Worm (Caenorhabditis elegans): ENCODE results near the gene T07F10.3.
"Not testable (repeated sequence)": the region's sequence is repeated elsewhere in the genome, so short reads cannot be mapped to it uniquely, and the experiment has no call there.

Gene T07F10.3

ce11 chrV:12870740-12871139, 895 bp upstream of the T07F10.3 start:
- TF ChIP-seq ref-1 (GFP tag; conservative IDR thresholded peaks at IDR 0.05) (no peak), ztf-29 (GFP tag; IDR thresholded peaks at IDR 0.05) (no peak), T22C8.4 (GFP tag; IDR thresholded peaks at IDR 0.05) (no peak), ztf-23 (GFP tag; IDR thresholded peaks at IDR 0.05) (no peak), med-1 (GFP tag; optimal IDR thresholded peaks at IDR 0.05; ENCODE audit: insufficient read depth) (no peak), cog-1 (tag; optimal IDR thresholded peaks at IDR 0.05) (no peak), flt-1 (GFP tag; IDR thresholded peaks at IDR 0.05) (no peak), klf-2 (GFP tag; conservative IDR thresholded peaks at IDR 0.05) (no peak), tab-1 (GFP tag; IDR thresholded peaks at IDR 0.05) (no peak)

ce11 chrV:12867997-12868396, 1.8 kb downstream of the T07F10.3 start, which contains the start of gene nspg-1:
Gene nspg-1, minus strand, starts transcription at chrV:12868097.
- no peak for TF ChIP-seq ztf-23 (GFP tag; IDR thresholded peaks at IDR 0.05)
- no peak for TF ChIP-seq med-1 (GFP tag; optimal IDR thresholded peaks at IDR 0.05; ENCODE audit: insufficient read depth)
- TF ChIP-seq cog-1 (tag; optimal IDR thresholded peaks at IDR 0.05), result no peak
- no peak for TF ChIP-seq klf-2 (GFP tag; conservative IDR thresholded peaks at IDR 0.05)
- no peak for TF ChIP-seq flt-1 (GFP tag; IDR thresholded peaks at IDR 0.05)
- TF ChIP-seq T22C8.4 (GFP tag; IDR thresholded peaks at IDR 0.05), result no peak
- TF ChIP-seq tab-1 (GFP tag; IDR thresholded peaks at IDR 0.05), result no peak
- TF ChIP-seq ztf-29 (GFP tag; IDR thresholded peaks at IDR 0.05), result no peak
- TF ChIP-seq ref-1 (GFP tag; conservative IDR thresholded peaks at IDR 0.05), result no peak

- TF ChIP-seq ztf-29, T22C8.4, tab-1 (GFP tag; IDR thresholded peaks at IDR 0.05): not testable (repeated sequence)
Observed at ce11 chrV:12865615-12866014, 4.2 kb downstream of the T07F10.3 start, which contains the start of gene T07F10.5. Gene T07F10.5, plus strand, starts transcription at chrV:12865915.

ce11 chrV:12859144-12859543, 10.7 kb downstream of the T07F10.3 start, which contains the start of gene anp-1:
Gene anp-1, plus strand, starts transcription at chrV:12859444.
- TF ChIP-seq ztf-29 (GFP tag; IDR thresholded peaks at IDR 0.05) (no peak), flt-1 (GFP tag; IDR thresholded peaks at IDR 0.05) (no peak), med-1 (GFP tag; optimal IDR thresholded peaks at IDR 0.05; ENCODE audit: insufficient read depth) (no peak), klf-2 (GFP tag; conservative IDR thresholded peaks at IDR 0.05) (no peak), T22C8.4 (GFP tag; IDR thresholded peaks at IDR 0.05) (no peak)

ce11 chrV:12854766-12855165, 15.1 kb downstream of the T07F10.3 start, which contains the start of gene C44H9.7:
Gene C44H9.7, minus strand, starts transcription at chrV:12854866.
- TF ChIP-seq klf-2 (GFP tag; conservative IDR thresholded peaks at IDR 0.05), result no peak

ce11 chrV:12852355-12852754, 17.5 kb downstream of the T07F10.3 start:
- TF ChIP-seq ref-1 (GFP tag; conservative IDR thresholded peaks at IDR 0.05) (no peak), klf-2 (GFP tag; conservative IDR thresholded peaks at IDR 0.05) (no peak), cog-1 (tag; optimal IDR thresholded peaks at IDR 0.05) (no peak), tab-1 (GFP tag; IDR thresholded peaks at IDR 0.05) (no peak), flt-1 (GFP tag; IDR thresholded peaks at IDR 0.05) (no peak), med-1 (GFP tag; optimal IDR thresholded peaks at IDR 0.05; ENCODE audit: insufficient read depth) (no peak), ztf-23 (GFP tag; IDR thresholded peaks at IDR 0.05) (no peak), T22C8.4 (GFP tag; IDR thresholded peaks at IDR 0.05) (no peak), ztf-29 (GFP tag; IDR thresholded peaks at IDR 0.05) (no peak)

- no peak for TF ChIP-seq tab-1 (GFP tag; IDR thresholded peaks at IDR 0.05)
- no peak for TF ChIP-seq klf-2 (GFP tag; conservative IDR thresholded peaks at IDR 0.05)
- no peak for TF ChIP-seq flt-1 (GFP tag; IDR thresholded peaks at IDR 0.05)
- no peak for TF ChIP-seq ref-1 (GFP tag; conservative IDR thresholded peaks at IDR 0.05)
- TF ChIP-seq cog-1 (tag; optimal IDR thresholded peaks at IDR 0.05), result no peak
- TF ChIP-seq T22C8.4 (GFP tag; IDR thresholded peaks at IDR 0.05), result no peak
- TF ChIP-seq med-1 (GFP tag; optimal IDR thresholded peaks at IDR 0.05; ENCODE audit: insufficient read depth), result no peak
- no peak for TF ChIP-seq ztf-29 (GFP tag; IDR thresholded peaks at IDR 0.05)
- TF ChIP-seq ztf-23 (GFP tag; IDR thresholded peaks at IDR 0.05), result no peak
Observed at ce11 chrV:12849736-12850135, 20.1 kb downstream of the T07F10.3 start, which contains the start of gene C44H9.5. Gene C44H9.5, minus strand, starts transcription at chrV:12849864.

ce11 chrV:12845247-12845646, 24.6 kb downstream of the T07F10.3 start, which contains the start of gene C44H9.6:
Gene C44H9.6, minus strand, starts transcription at chrV:12845347.
- TF ChIP-seq med-1 (GFP tag; optimal IDR thresholded peaks at IDR 0.05; ENCODE audit: insufficient read depth), result no peak
- no peak for TF ChIP-seq ref-1 (GFP tag; conservative IDR thresholded peaks at IDR 0.05)
- no peak for TF ChIP-seq ztf-23 (GFP tag; IDR thresholded peaks at IDR 0.05)
- TF ChIP-seq tab-1 (GFP tag; IDR thresholded peaks at IDR 0.05), result no peak
- TF ChIP-seq flt-1 (GFP tag; IDR thresholded peaks at IDR 0.05), result no peak
- TF ChIP-seq klf-2 (GFP tag; conservative IDR thresholded peaks at IDR 0.05), result no peak
- TF ChIP-seq ztf-29 (GFP tag; IDR thresholded peaks at IDR 0.05), result no peak
- TF ChIP-seq T22C8.4 (GFP tag; IDR thresholded peaks at IDR 0.05), result no peak
- TF ChIP-seq cog-1 (tag; optimal IDR thresholded peaks at IDR 0.05), result no peak

- TF ChIP-seq ref-1 (GFP tag; conservative IDR thresholded peaks at IDR 0.05) (no peak), ztf-23 (GFP tag; IDR thresholded peaks at IDR 0.05) (no peak), ztf-29 (GFP tag; IDR thresholded peaks at IDR 0.05) (no peak), tab-1 (GFP tag; IDR thresholded peaks at IDR 0.05) (no peak), flt-1 (GFP tag; IDR thresholded peaks at IDR 0.05) (no peak), T22C8.4 (GFP tag; IDR thresholded peaks at IDR 0.05) (no peak), cog-1 (tag; optimal IDR thresholded peaks at IDR 0.05) (no peak), med-1 (GFP tag; optimal IDR thresholded peaks at IDR 0.05; ENCODE audit: insufficient read depth) (no peak), klf-2 (GFP tag; conservative IDR thresholded peaks at IDR 0.05) (no peak)
Observed at ce11 chrV:12844748-12845147, 25.1 kb downstream of the T07F10.3 start.

ce11 chrV:12835388-12835787, 34.5 kb downstream of the T07F10.3 start, which contains the start of gene C44H9.4:
Gene C44H9.4, plus strand, starts transcription at chrV:12835688.
- TF ChIP-seq cog-1 (tag; optimal IDR thresholded peaks at IDR 0.05), result no peak
- TF ChIP-seq klf-2 (GFP tag; conservative IDR thresholded peaks at IDR 0.05), result no peak
- TF ChIP-seq T22C8.4 (GFP tag; IDR thresholded peaks at IDR 0.05), result no peak
- TF ChIP-seq med-1 (GFP tag; optimal IDR thresholded peaks at IDR 0.05; ENCODE audit: insufficient read depth), result no peak
- TF ChIP-seq ref-1 (GFP tag; conservative IDR thresholded peaks at IDR 0.05), result no peak
- TF ChIP-seq ztf-29 (GFP tag; IDR thresholded peaks at IDR 0.05), result no peak
- TF ChIP-seq ztf-23 (GFP tag; IDR thresholded peaks at IDR 0.05), result no peak
- TF ChIP-seq flt-1 (GFP tag; IDR thresholded peaks at IDR 0.05), result no peak
- no peak for TF ChIP-seq tab-1 (GFP tag; IDR thresholded peaks at IDR 0.05)
